Fruit fly (Drosophila melanogaster) whole organism, embryonic: ENCODE data around the gene CG5910.
A peak's percentile ranks its signal among the peaks of the same experiment; 100 is the strongest.

Source experiments
- BEAF-32 ChIP-seq: fragments of 200-800 bp; sonication (Bioruptor generic); optimal IDR thresholded peaks from 3 replicates; lab custom pipeline; 2017; ENCODE audit warnings: missing biosample characterization, missing genetic modification characterization, mild to moderate bottlenecking, moderate library complexity, missing genetic modification reagents
- CG10209 ChIP-seq: fragments of 200-800 bp; sonication (Bioruptor generic); optimal IDR thresholded peaks from 3 replicates; lab custom pipeline; 2017; ENCODE audit warnings: missing biosample characterization, mild to moderate bottlenecking, missing genetic modification characterization, missing genetic modification reagents
- CG12219 ChIP-seq: fragments of 200-800 bp; sonication (Bioruptor generic); optimal IDR thresholded peaks from 3 replicates; lab custom pipeline; 2018; ENCODE audit warnings: missing biosample characterization, mild to moderate bottlenecking, missing genetic modification characterization
- CG13296 ChIP-seq: fragments of 200-800 bp; sonication (Bioruptor generic); optimal IDR thresholded peaks from 3 replicates; lab custom pipeline; 2018; ENCODE audit warnings: missing biosample characterization, mild to moderate bottlenecking, missing genetic modification characterization
- CG15696 ChIP-seq: fragments of 200-800 bp; sonication (Bioruptor generic); optimal IDR thresholded peaks from 2 replicates; lab custom pipeline; 2019; ENCODE audit warnings: missing biosample characterization, mild to moderate bottlenecking, missing genetic modification characterization, moderate library complexity
- CG17359 ChIP-seq: fragments of 200-800 bp; sonication (Bioruptor generic); optimal IDR thresholded peaks from 3 replicates; lab custom pipeline; 2018; ENCODE audit warnings: missing biosample characterization, mild to moderate bottlenecking, missing genetic modification characterization, moderate library complexity
- CG1792 ChIP-seq: fragments of 200-800 bp; sonication (Bioruptor generic); optimal IDR thresholded peaks from 2 replicates; lab custom pipeline; 2016; ENCODE audit warnings: missing biosample characterization, missing genetic modification characterization
- CG18599 ChIP-seq: fragments of 200-800 bp; sonication (Bioruptor generic); optimal IDR thresholded peaks from 3 replicates; lab custom pipeline; 2017; ENCODE audit warnings: missing biosample characterization, missing genetic modification characterization, mild to moderate bottlenecking, moderate library complexity, missing genetic modification reagents
- CG31441 ChIP-seq: fragments of 200-800 bp; sonication (Bioruptor generic); IDR thresholded peaks from 2 replicates; pipeline ENCODE4 v1.3.6; 2022; ENCODE audit warnings: missing biosample characterization, missing genetic modification characterization
- CG34376 ChIP-seq: fragments of 200-800 bp; sonication (Bioruptor generic); optimal IDR thresholded peaks from 2 replicates; lab custom pipeline; 2018; ENCODE audit warnings: missing biosample characterization, mild to moderate bottlenecking, missing genetic modification characterization
- CG34422 ChIP-seq: fragments of 200-800 bp; sonication (Bioruptor generic); IDR thresholded peaks from 3 replicates; pipeline ENCODE4 v1.3.6; 2022; ENCODE audit warnings: missing biosample characterization, missing genetic modification characterization
- CG3847 ChIP-seq: fragments of 200-800 bp; sonication (Bioruptor generic); IDR thresholded peaks from 2 replicates; pipeline ENCODE4 v1.3.6; 2022; ENCODE audit warnings: missing biosample characterization, missing genetic modification characterization
- CG5953 ChIP-seq: fragments of 200-800 bp; sonication (Bioruptor generic); IDR thresholded peaks from 2 replicates; pipeline ENCODE4 v1.3.6; 2022; ENCODE audit warnings: missing biosample characterization, missing genetic modification characterization
- CG6765 ChIP-seq: fragments of 200-800 bp; sonication (Bioruptor generic); optimal IDR thresholded peaks from 3 replicates; lab custom pipeline; 2017; ENCODE audit warnings: missing biosample characterization, mild to moderate bottlenecking, missing genetic modification characterization
- CG7928 ChIP-seq: fragments of 200-800 bp; sonication (Bioruptor generic); optimal IDR thresholded peaks from 2 replicates; lab custom pipeline; 2017; ENCODE audit warnings: missing biosample characterization, mild to moderate bottlenecking, missing genetic modification characterization
- CG8281 ChIP-seq: fragments of 200-800 bp; sonication (Bioruptor generic); optimal IDR thresholded peaks from 2 replicates; lab custom pipeline; 2018; ENCODE audit warnings: missing biosample characterization, mild to moderate bottlenecking, missing genetic modification characterization, moderate library complexity
- CG8290 ChIP-seq, 3 experiments: fragments of 200-800 bp; sonication (Bioruptor generic); optimal IDR thresholded peaks; 2 replicates each; lab custom pipeline; 2016 to 2019; ENCODE audit warnings: missing biosample characterization in 3 of 3, missing genetic modification characterization in 3 of 3, mild to moderate bottlenecking in 2 of 3, moderate library complexity in 1 of 3
- CTCF ChIP-seq: fragments of 200-800 bp; sonication (Bioruptor generic); optimal IDR thresholded peaks from 2 replicates; lab custom pipeline; 2017; ENCODE audit warnings: missing biosample characterization, mild to moderate bottlenecking, missing genetic modification characterization, moderate library complexity
- Dp ChIP-seq: fragments of 200-800 bp; sonication (Bioruptor generic); optimal IDR thresholded peaks from 2 replicates; lab custom pipeline; 2018; ENCODE audit warnings: missing biosample characterization, mild to moderate bottlenecking, missing genetic modification characterization, moderate library complexity
- Dref ChIP-seq: fragments of 200-800 bp; sonication (Bioruptor generic); IDR thresholded peaks from 2 replicates; pipeline ENCODE4 v1.3.6; 2022; ENCODE audit warnings: missing biosample characterization, missing genetic modification characterization
- Nf-YA ChIP-seq: fragments of 200-800 bp; sonication (Bioruptor generic); IDR thresholded peaks from 2 replicates; pipeline ENCODE4 v1.3.6; 2022; ENCODE audit warnings: missing biosample characterization, missing genetic modification characterization
- Nf-YC ChIP-seq: fragments of 200-800 bp; optimal IDR thresholded peaks from 3 replicates; lab custom pipeline; 2019; ENCODE audit warnings: missing biosample characterization, mild to moderate bottlenecking, missing genetic modification characterization, moderate library complexity
- NfI ChIP-seq: fragments of 200-800 bp; sonication (Bioruptor generic); optimal IDR thresholded peaks from 3 replicates; lab custom pipeline; 2018; ENCODE audit warnings: missing biosample characterization, mild to moderate bottlenecking, missing genetic modification characterization, moderate library complexity
- Poxn ChIP-seq: fragments of 200-800 bp; sonication (Bioruptor generic); IDR thresholded peaks from 2 replicates; pipeline ENCODE4 v1.3.6; 2022; ENCODE audit warnings: missing biosample characterization, missing genetic modification characterization
- Scr ChIP-seq: fragments of 200-800 bp; sonication (Bioruptor generic); IDR thresholded peaks from 2 replicates; pipeline ENCODE4 v1.3.6; 2022; ENCODE audit warnings: missing biosample characterization, missing genetic modification characterization; ENCODE audit not compliant: partially characterized antibody
- Sry-δ ChIP-seq: fragments of 200-800 bp; sonication (Bioruptor generic); optimal IDR thresholded peaks from 2 replicates; lab custom pipeline; 2016; ENCODE audit warnings: missing biosample characterization, missing genetic modification characterization
- Trl ChIP-seq, 3 experiments: fragments of >200 bp in 2 of 3; fragments of 200-800 bp in 1 of 3; sonication (Bioruptor generic) in 1 of 3; optimal IDR thresholded peaks; 2 replicates in 1 of 3; 3 replicates in 2 of 3; lab custom pipeline; 2016 to 2017; ENCODE audit warnings: missing biosample characterization in 1 of 3, missing genetic modification characterization in 1 of 3
- Xbp1 ChIP-seq: fragments of 200-800 bp; sonication (Bioruptor generic); optimal IDR thresholded peaks from 3 replicates; lab custom pipeline; 2016; ENCODE audit warnings: missing biosample characterization, mild to moderate bottlenecking, missing genetic modification characterization
- aop ChIP-seq: fragments of 200-800 bp; sonication (Bioruptor generic); IDR thresholded peaks from 2 replicates; pipeline ENCODE4 v1.3.6; 2022; ENCODE audit warnings: missing biosample characterization, missing genetic modification characterization
- ap ChIP-seq: fragments of 200-800 bp; sonication (Bioruptor generic); IDR thresholded peaks from 2 replicates; pipeline ENCODE4 v1.3.6; 2022; ENCODE audit warnings: missing biosample characterization, missing genetic modification characterization
- ato ChIP-seq: fragments of 200-800 bp; sonication (Bioruptor generic); IDR thresholded peaks from 2 replicates; pipeline ENCODE4 v1.3.6; 2022; ENCODE audit warnings: missing biosample characterization, missing genetic modification characterization; ENCODE audit not compliant: partially characterized antibody
- dmrt99B ChIP-seq: fragments of 200-800 bp; sonication (Bioruptor generic); optimal IDR thresholded peaks from 2 replicates; lab custom pipeline; 2018; ENCODE audit warnings: missing biosample characterization, mild to moderate bottlenecking, missing genetic modification characterization, moderate library complexity
- emc ChIP-seq: fragments of 200-800 bp; sonication (Bioruptor generic); optimal IDR thresholded peaks from 2 replicates; lab custom pipeline; 2016; ENCODE audit warnings: missing biosample characterization, missing genetic modification characterization
- gcm ChIP-seq: fragments of 200-800 bp; sonication (Bioruptor generic); optimal IDR thresholded peaks from 2 replicates; lab custom pipeline; 2019; ENCODE audit warnings: missing biosample characterization, mild to moderate bottlenecking, missing genetic modification characterization, moderate library complexity
- gem ChIP-seq: fragments of 200-800 bp; sonication (Bioruptor generic); optimal IDR thresholded peaks from 2 replicates; lab custom pipeline; 2019; ENCODE audit warnings: missing biosample characterization, mild to moderate bottlenecking, missing genetic modification characterization, moderate library complexity
- gfzf ChIP-seq: fragments of 200-800 bp; sonication (Bioruptor generic); optimal IDR thresholded peaks from 2 replicates; lab custom pipeline; 2016; ENCODE audit warnings: missing biosample characterization, mild to moderate bottlenecking, missing genetic modification characterization, moderate library complexity
- hkb ChIP-seq, 2 experiments: fragments of 200-800 bp in 1 of 2; fragments of >200 bp in 1 of 2; sonication (Bioruptor generic) in 1 of 2; IDR thresholded peaks in 1 of 2; optimal IDR thresholded peaks in 1 of 2; 2 replicates each; pipeline versions ENCODE4 v1.3.6 to Lab custom; 2017 to 2022; ENCODE audit warnings: missing biosample characterization in 1 of 2, missing genetic modification characterization in 1 of 2
- kni ChIP-seq: fragments of 200-800 bp; sonication (Bioruptor generic); optimal IDR thresholded peaks from 3 replicates; lab custom pipeline; 2017; ENCODE audit warnings: mild to moderate bottlenecking, missing biosample characterization, missing genetic modification reagents, missing genetic modification characterization
- lilli ChIP-seq: fragments of 200-800 bp; sonication (Bioruptor generic); optimal IDR thresholded peaks from 3 replicates; lab custom pipeline; 2016; ENCODE audit warnings: missing biosample characterization, missing genetic modification characterization
- peb ChIP-seq: fragments of 200-800 bp; sonication (Bioruptor generic); IDR thresholded peaks from 2 replicates; pipeline ENCODE4 v1.3.6; 2022; ENCODE audit warnings: missing biosample characterization, missing genetic modification characterization
- pita ChIP-seq: fragments of 200-800 bp; sonication (Bioruptor generic); optimal IDR thresholded peaks from 2 replicates; lab custom pipeline; 2017; ENCODE audit warnings: missing biosample characterization, mild to moderate bottlenecking, missing genetic modification characterization
- pnt ChIP-seq: fragments of 200-800 bp; sonication (Bioruptor generic); optimal IDR thresholded peaks from 3 replicates; lab custom pipeline; 2016; ENCODE audit warnings: missing biosample characterization, missing genetic modification characterization
- pros ChIP-seq: fragments of 200-800 bp; sonication (Bioruptor generic); optimal IDR thresholded peaks from 3 replicates; lab custom pipeline; 2019; ENCODE audit warnings: missing biosample characterization, mild to moderate bottlenecking, missing genetic modification characterization, moderate library complexity
- stwl ChIP-seq: fragments of 200-800 bp; sonication (Bioruptor generic); optimal IDR thresholded peaks from 3 replicates; lab custom pipeline; 2018; ENCODE audit warnings: missing biosample characterization, mild to moderate bottlenecking, missing genetic modification characterization, moderate library complexity
- tx ChIP-seq: fragments of 200-800 bp; sonication (Bioruptor generic); optimal IDR thresholded peaks from 2 replicates; lab custom pipeline; 2016; ENCODE audit warnings: missing biosample characterization, missing genetic modification characterization
- unc-4 ChIP-seq: fragments of 200-800 bp; sonication (Bioruptor generic); IDR thresholded peaks from 2 replicates; pipeline ENCODE4 v1.3.6; 2022; ENCODE audit warnings: missing biosample characterization, missing genetic modification characterization; ENCODE audit not compliant: partially characterized antibody
- zen2 ChIP-seq: fragments of 200-800 bp; sonication (Bioruptor generic); IDR thresholded peaks from 3 replicates; pipeline ENCODE4 v1.3.6; 2022; ENCODE audit warnings: missing biosample characterization, missing genetic modification characterization; ENCODE audit not compliant: partially characterized antibody

The CG5910 gene

dm6 chr3L:20401026-20401912 lies 41.0 kb upstream of the CG5910 start, which contains the start of gene trbl (continued):
- TF ChIP-seq Trl (optimal IDR thresholded peaks at IDR 0.05; lab: Kevin White, UChicago) = peak; percentile 97 to 98
- peak; percentile 80 for TF ChIP-seq Trl (GFP tag; optimal IDR thresholded peaks at IDR 0.05; lab: Kevin White, UChicago)
- peak; percentile 5 for TF ChIP-seq BEAF-32 (GFP tag; lab: Kevin White, UChicago)
- no peak for TF ChIP-seq pita (GFP tag; lab: Kevin White, UChicago)
- TF ChIP-seq CG8281 (tag; lab: Kevin White, UChicago) = no peak
- peak; percentile 70; the same call in 1 of the 2 replicates for TF ChIP-seq ato (GFP tag; lab: Robert Waterston, UW)
- peak; percentile 23 for TF ChIP-seq dmrt99B
- TF ChIP-seq CG8290 (GFP tag; optimal IDR thresholded peaks at IDR 0.05; lab: Kevin White, UChicago) = peak; percentile 43
- peak; percentile 44 to 64 for TF ChIP-seq CG8290 (tag; optimal IDR thresholded peaks at IDR 0.05; lab: Kevin White, UChicago)
- no peak for TF ChIP-seq Xbp1 (GFP tag; lab: Kevin White, UChicago)
- no peak for TF ChIP-seq Dref (GFP tag; lab: Robert Waterston, UW)
- no peak for TF ChIP-seq CG10209 (GFP tag; lab: Kevin White, UChicago)
- peak; percentile 84 for TF ChIP-seq pros
- TF ChIP-seq CG34422 = no peak
- TF ChIP-seq gfzf (GFP tag; lab: Kevin White, UChicago) = peak; percentile 59
- TF ChIP-seq CG34376 (GFP tag; lab: Kevin White, UChicago) = peak; percentile 68
- TF ChIP-seq Scr (GFP tag; lab: Robert Waterston, UW) = peak; percentile 57
- no peak for TF ChIP-seq emc (GFP tag; lab: Kevin White, UChicago)
- peak; percentile 55 for TF ChIP-seq Dp (GFP tag; lab: Kevin White, UChicago)
- TF ChIP-seq lilli = peak; percentile 8
- TF ChIP-seq CG6765 (GFP tag; lab: Kevin White, UChicago) = peak; percentile 43
- TF ChIP-seq ap (GFP tag; lab: Robert Waterston, UW) = no peak
- TF ChIP-seq pnt = no peak
- TF ChIP-seq aop (GFP tag; lab: Robert Waterston, UW) = no peak
- TF ChIP-seq Nf-YA (GFP tag; lab: Robert Waterston, UW) = no peak
- no peak for TF ChIP-seq CG3847 (GFP tag; lab: Robert Waterston, UW)
- TF ChIP-seq CG5953 = no peak
- peak; percentile 31 for TF ChIP-seq stwl (tag; lab: Kevin White, UChicago)
- peak; percentile 53 for TF ChIP-seq CG13296 (GFP tag; lab: Kevin White, UChicago)
- no peak for TF ChIP-seq CG7928 (GFP tag; lab: Kevin White, UChicago)
- TF ChIP-seq CG15696 = no peak
- no peak for TF ChIP-seq CG18599 (GFP tag; lab: Kevin White, UChicago)
- TF ChIP-seq Sry-δ = no peak
- TF ChIP-seq CTCF (GFP tag; lab: Kevin White, UChicago) = peak; percentile 36
- no peak for TF ChIP-seq CG17359
- TF ChIP-seq CG1792 (GFP tag; lab: Kevin White, UChicago) = no peak
- TF ChIP-seq unc-4 (GFP tag; lab: Robert Waterston, UW) = peak; percentile 58
- TF ChIP-seq peb (GFP tag; lab: Robert Waterston, UW) = no peak
- peak; percentile 18 for TF ChIP-seq CG12219 (GFP tag; lab: Kevin White, UChicago)
- TF ChIP-seq zen2 (GFP tag; lab: Robert Waterston, UW) = no peak; the same call in 2 of the 3 replicates
- TF ChIP-seq gem (tag; lab: Kevin White, UChicago) = no peak
- TF ChIP-seq kni (GFP tag; lab: Kevin White, UChicago) = peak; percentile 81
- TF ChIP-seq Nf-YC (tag; lab: Kevin White, UChicago) = peak; percentile 59
- no peak for TF ChIP-seq Poxn
- TF ChIP-seq gcm (GFP tag; lab: Kevin White, UChicago) = peak; percentile 80
- TF ChIP-seq tx (GFP tag; lab: Kevin White, UChicago) = no peak
- no peak for TF ChIP-seq hkb (optimal IDR thresholded peaks at IDR 0.05; lab: Kevin White, UChicago)
- peak; percentile 77 for TF ChIP-seq hkb (GFP tag; IDR thresholded peaks at IDR 0.05; lab: Robert Waterston, UW)
- TF ChIP-seq NfI (GFP tag; lab: Kevin White, UChicago) = no peak
- TF ChIP-seq CG31441 (GFP tag; lab: Robert Waterston, UW) = peak; percentile 20; the same call in 1 of the 2 replicates
